Worm (Caenorhabditis elegans): Measurements from ENCODE around the gene ins-21.

Gene ins-21

DNA sequence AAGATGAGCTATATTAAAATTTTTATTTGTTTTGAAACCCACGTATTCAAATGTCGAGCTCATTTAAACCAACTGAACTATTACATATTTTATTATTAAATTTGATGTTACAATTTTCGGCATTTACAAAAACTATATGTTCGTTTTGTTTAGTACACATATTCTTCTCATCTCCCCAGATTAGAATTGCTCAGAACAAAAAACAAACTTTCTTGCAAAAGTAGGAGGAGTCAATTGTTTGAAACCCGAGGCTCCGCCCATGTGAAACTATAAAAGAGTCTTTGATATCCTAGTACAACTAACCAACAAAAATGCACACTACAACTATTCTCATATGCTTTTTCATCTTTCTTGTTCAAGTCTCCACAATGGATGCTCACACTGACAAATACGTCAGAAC, 2.4 kb downstream of the ins-21 start, which contains the start of gene ins-22:
ins-22 (plus strand) TSS at position 301 of the 400 bp plus-strand sequence.
- no peak for TF ChIP-seq tbx-2 (tag; optimal IDR thresholded peaks at IDR 0.05)
- TF ChIP-seq nhr-20 (tag; optimal IDR thresholded peaks at IDR 0.05): no peak
- no peak for TF ChIP-seq lin-13 (GFP tag; optimal IDR thresholded peaks at IDR 0.05)
- TF ChIP-seq lir-3 (tag; optimal IDR thresholded peaks at IDR 0.05; ENCODE audit: poor library complexity): no peak
- no peak for TF ChIP-seq C34B4.2 (tag; optimal IDR thresholded peaks at IDR 0.05)
- no peak for TF ChIP-seq ceh-82 (tag; optimal IDR thresholded peaks at IDR 0.05)
- TF ChIP-seq swsn-7 (tag; optimal IDR thresholded peaks at IDR 0.05): no peak
- TF ChIP-seq pqm-1 (tag; optimal IDR thresholded peaks at IDR 0.05): no peak
- TF ChIP-seq nhr-84 (tag; optimal IDR thresholded peaks at IDR 0.05): no peak
- TF ChIP-seq sup-37 (GFP tag; optimal IDR thresholded peaks at IDR 0.05): no peak
- no peak for TF ChIP-seq elt-3 (tag; optimal IDR thresholded peaks at IDR 0.05)
- no peak for TF ChIP-seq nhr-71 (tag; optimal IDR thresholded peaks at IDR 0.05)
- TF ChIP-seq ces-1 (GFP tag; optimal IDR thresholded peaks at IDR 0.05): no peak
- TF ChIP-seq nhr-12 (tag; optimal IDR thresholded peaks at IDR 0.05): no peak
- TF ChIP-seq sptf-1 (tag; optimal IDR thresholded peaks at IDR 0.05): no peak
- TF ChIP-seq zip-4 (GFP tag; optimal IDR thresholded peaks at IDR 0.05): no peak
- no peak for TF ChIP-seq lin-39 (tag; optimal IDR thresholded peaks at IDR 0.05)
- no peak for TF ChIP-seq ets-5 (GFP tag; IDR thresholded peaks at IDR 0.05)

DNA sequence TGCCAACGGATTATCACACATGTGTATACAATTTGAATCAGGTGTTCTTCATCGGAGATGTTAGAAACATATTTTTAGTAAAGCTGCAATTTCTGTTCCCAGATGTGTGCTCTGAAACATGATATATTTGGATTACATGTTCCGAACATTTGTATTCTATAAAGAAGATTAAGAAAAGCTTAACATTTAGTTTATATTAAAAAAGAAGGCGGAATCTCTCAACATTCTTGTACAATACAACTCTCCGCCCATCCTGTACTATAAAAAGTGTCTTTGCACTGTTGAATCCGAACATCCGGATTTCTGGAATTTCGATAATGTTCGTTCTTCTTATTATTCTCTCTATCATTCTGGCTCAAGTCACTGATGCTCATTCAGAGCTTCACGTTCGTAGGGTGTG, 4.4 kb downstream of the ins-21 start, which contains the start of gene ins-23:
ins-23 (plus strand) TSS at position 301 of the 400 bp plus-strand sequence.
- no peak for TF ChIP-seq Y116A8C.19 (tag; optimal IDR thresholded peaks at IDR 0.05; ENCODE audit: borderline replicate concordance)

DNA sequence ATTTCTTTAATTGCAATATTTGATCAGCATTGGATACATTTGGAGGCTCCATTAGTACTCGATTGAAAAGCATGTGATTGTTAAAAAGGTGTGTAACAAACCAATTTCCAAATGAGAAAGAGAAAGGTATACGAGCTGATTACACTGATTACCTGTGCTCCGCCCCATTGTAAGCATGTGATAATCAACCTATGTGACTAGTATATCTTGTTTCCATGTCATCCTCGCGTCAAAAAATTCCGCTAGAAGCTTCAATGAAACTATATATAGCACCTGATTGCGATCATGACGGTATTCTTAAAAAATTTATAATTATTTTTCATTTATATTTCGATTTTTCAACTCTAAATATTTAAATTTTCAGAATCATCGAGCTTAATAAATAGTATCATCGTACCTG, 7.0 kb downstream of the ins-21 start, which contains the start of gene M04D8.4:
M04D8.4 (minus strand) TSS at position 101 of the 400 bp plus-strand sequence.
- TF ChIP-seq elt-2 (tag; optimal IDR thresholded peaks at IDR 0.05) (no peak), ztf-4 (tag; optimal IDR thresholded peaks at IDR 0.05) (no peak), zag-1 (tag; optimal IDR thresholded peaks at IDR 0.05) (no peak), ceh-82 (tag; optimal IDR thresholded peaks at IDR 0.05) (no peak), aha-1 (tag; optimal IDR thresholded peaks at IDR 0.05) (no peak), lir-3 (tag; optimal IDR thresholded peaks at IDR 0.05; ENCODE audit: poor library complexity) (no peak), ceh-8 (GFP tag; optimal IDR thresholded peaks at IDR 0.05) (peak; percentile 60)

DNA sequence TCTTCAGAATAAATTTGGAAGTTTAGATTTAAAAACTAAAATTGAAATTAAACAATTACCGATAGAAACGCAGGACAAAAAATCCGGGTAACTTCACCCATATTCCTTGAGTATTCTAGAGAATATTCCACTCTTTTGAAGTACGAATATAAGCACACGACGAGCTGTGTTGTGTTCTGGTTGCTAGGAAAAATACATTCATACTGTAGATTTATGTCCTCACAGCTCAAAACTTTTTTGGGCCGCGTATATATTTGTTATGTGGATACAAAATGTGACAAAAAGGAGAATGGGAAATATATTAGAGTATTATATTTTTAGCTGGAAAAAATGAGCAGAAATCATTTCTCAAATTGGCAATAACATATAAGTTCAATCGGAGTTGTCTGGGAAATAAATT, 9.7 kb downstream of the ins-21 start, which contains the start of gene M04D8.5:
M04D8.5 (minus strand) TSS at position 101 of the 400 bp plus-strand sequence.
- no peak for TF ChIP-seq elt-3 (tag; optimal IDR thresholded peaks at IDR 0.05)
- no peak for TF ChIP-seq skn-1 (tag; optimal IDR thresholded peaks at IDR 0.05)
- TF ChIP-seq nhr-47 (tag; optimal IDR thresholded peaks at IDR 0.05): no peak
- TF ChIP-seq blmp-1 (tag; optimal IDR thresholded peaks at IDR 0.05): no peak
- TF ChIP-seq snu-23 (GFP tag; optimal IDR thresholded peaks at IDR 0.05): no peak
- no peak for TF ChIP-seq pqm-1 (tag; optimal IDR thresholded peaks at IDR 0.05)
- TF ChIP-seq unc-30 (tag; optimal IDR thresholded peaks at IDR 0.05): no peak
- no peak for TF ChIP-seq pag-3 (tag; optimal IDR thresholded peaks at IDR 0.05; ENCODE audit: borderline replicate concordance, insufficient read depth)
- TF ChIP-seq irx-1 (tag; optimal IDR thresholded peaks at IDR 0.05): no peak
- TF ChIP-seq rnt-1 (tag; optimal IDR thresholded peaks at IDR 0.05): no peak
- TF ChIP-seq fkh-4 (tag; optimal IDR thresholded peaks at IDR 0.05; ENCODE audit: borderline replicate concordance): no peak
- no peak for TF ChIP-seq zag-1 (tag; optimal IDR thresholded peaks at IDR 0.05)
- TF ChIP-seq ztf-11 (tag; optimal IDR thresholded peaks at IDR 0.05): no peak
- TF ChIP-seq nhr-11 (tag; optimal IDR thresholded peaks at IDR 0.05): no peak
- TF ChIP-seq zip-4 (GFP tag; optimal IDR thresholded peaks at IDR 0.05): no peak
- TF ChIP-seq hlh-4 (tag; optimal IDR thresholded peaks at IDR 0.05): no peak
- TF ChIP-seq grh-1 (GFP tag; IDR thresholded peaks at IDR 0.05): no peak
- TF ChIP-seq Y116A8C.19 (tag; optimal IDR thresholded peaks at IDR 0.05; ENCODE audit: borderline replicate concordance): no peak
- TF ChIP-seq ztf-4 (tag; optimal IDR thresholded peaks at IDR 0.05): no peak
